Worm (Caenorhabditis elegans) whole organism, young adult: ENCODE data around the gene rab-19.

Experiments
- B0035.1 ChIP-seq: sonication (generic microtip); optimal IDR thresholded peaks from 2 replicates; lab custom pipeline; 2016; ENCODE audit warnings: missing genetic modification characterization, mild to moderate bottlenecking, missing compliant biosample characterization, missing genotype, missing genetic modification reagents
- B0261.1 ChIP-seq: sonication (generic microtip); optimal IDR thresholded peaks from 2 replicates; lab custom pipeline; 2016; ENCODE audit warnings: mild to moderate bottlenecking, missing genetic modification characterization, moderate library complexity, missing compliant biosample characterization
- B0336.3 ChIP-seq: fragments of 200-800 bp; sonication (Bioruptor generic); IDR thresholded peaks from 2 replicates; pipeline ENCODE4 v1.3.6; 2022; ENCODE audit warnings: missing genetic modification characterization, missing compliant biosample characterization
- C06A6.2 ChIP-seq: fragments of 200-800 bp; sonication (Bioruptor generic); conservative IDR thresholded peaks from 2 replicates; pipeline ENCODE4 v1.3.6; 2022; ENCODE audit warnings: missing genetic modification characterization, missing compliant biosample characterization
- F10E7.11 ChIP-seq: sonication (generic microtip); optimal IDR thresholded peaks from 2 replicates; lab custom pipeline; 2017; ENCODE audit warnings: mild to moderate bottlenecking, missing genetic modification characterization, moderate library complexity, missing compliant biosample characterization
- F23B12.7 ChIP-seq: sonication (generic microtip); optimal IDR thresholded peaks from 2 replicates; lab custom pipeline; 2017; ENCODE audit warnings: missing genetic modification characterization, mild to moderate bottlenecking, missing compliant biosample characterization, antibody characterized with exemption, moderate library complexity; ENCODE audit not compliant: insufficient read depth
- F37B4.10 ChIP-seq: fragments of 200-800 bp; sonication (Bioruptor generic); IDR thresholded peaks from 2 replicates; pipeline ENCODE4 v1.3.6; 2022; ENCODE audit warnings: missing genetic modification characterization, missing compliant biosample characterization
- F55B11.4 ChIP-seq: sonication (generic microtip); optimal IDR thresholded peaks from 2 replicates; lab custom pipeline; 2016; ENCODE audit warnings: missing compliant biosample characterization, missing genetic modification characterization, borderline replicate concordance; ENCODE audit not compliant: insufficient read depth
- F57A8.1 ChIP-seq: fragments of 200-800 bp; sonication (Bioruptor generic); optimal IDR thresholded peaks from 2 replicates; lab custom pipeline; 2018; ENCODE audit warnings: mild to moderate bottlenecking, missing genetic modification characterization, moderate library complexity, missing compliant biosample characterization
- Y56A3A.18 ChIP-seq: fragments of 200-800 bp; sonication (Bioruptor generic); IDR thresholded peaks from 2 replicates; pipeline ENCODE4 v1.3.6; 2022; ENCODE audit warnings: missing genetic modification reagents, missing genetic modification characterization, missing compliant biosample characterization
- Y79H2A.3 ChIP-seq: fragments of 200-800 bp; sonication (Bioruptor generic); conservative IDR thresholded peaks from 2 replicates; pipeline ENCODE4 v1.3.6; 2022; ENCODE audit warnings: missing genetic modification reagents, missing genetic modification characterization, missing compliant biosample characterization
- atf-7 ChIP-seq: sonication (generic microtip); optimal IDR thresholded peaks from 2 replicates; lab custom pipeline; 2017; ENCODE audit warnings: mild to moderate bottlenecking, missing genetic modification characterization, missing compliant biosample characterization
- athp-1 ChIP-seq: sonication (generic microtip); optimal IDR thresholded peaks from 2 replicates; lab custom pipeline; 2017; ENCODE audit warnings: mild to moderate bottlenecking, missing genetic modification characterization, missing compliant biosample characterization
- bed-1 ChIP-seq: fragments of 200-800 bp; sonication (Bioruptor generic); IDR thresholded peaks from 2 replicates; pipeline ENCODE4 v1.3.6; 2022; ENCODE audit warnings: missing genetic modification reagents, missing genetic modification characterization, missing compliant biosample characterization
- ccch-3 ChIP-seq: fragments of 200-800 bp; sonication (Bioruptor generic); optimal IDR thresholded peaks from 2 replicates; lab custom pipeline; 2018; ENCODE audit warnings: mild to moderate bottlenecking, missing genetic modification characterization, missing compliant biosample characterization
- cebp-1 ChIP-seq, 2 experiments: fragments of 200-800 bp in 1 of 2; sonication (Bioruptor generic) in 1 of 2; sonication (generic microtip) in 1 of 2; IDR thresholded peaks in 1 of 2; optimal IDR thresholded peaks in 1 of 2; 2 replicates each; pipeline versions ENCODE4 v1.3.6 to Lab custom; 2017 to 2022; ENCODE audit warnings: missing compliant biosample characterization in 2 of 2, missing genetic modification characterization in 2 of 2, mild to moderate bottlenecking in 1 of 2, missing genetic modification reagents in 1 of 2, moderate library complexity in 1 of 2
- ceh-58 ChIP-seq: fragments of 200-800 bp; sonication (Bioruptor generic); IDR thresholded peaks from 2 replicates; pipeline ENCODE4 v1.3.6; 2022; ENCODE audit warnings: missing genetic modification characterization, missing compliant biosample characterization
- die-1 ChIP-seq: sonication (generic microtip); optimal IDR thresholded peaks from 2 replicates; lab custom pipeline; 2016; ENCODE audit warnings: missing genotype, mild to moderate bottlenecking, missing genetic modification characterization, missing compliant biosample characterization
- dpff-1 ChIP-seq: sonication (generic microtip); optimal IDR thresholded peaks from 2 replicates; lab custom pipeline; 2017; ENCODE audit warnings: mild to moderate bottlenecking, missing genetic modification characterization, missing compliant biosample characterization
- efl-1 ChIP-seq: fragments of 150-350 bp; optimal IDR thresholded peaks from 2 replicates; lab custom pipeline; 2014; ENCODE audit warnings: missing biosample characterization, missing genetic modification reagents, missing genetic modification characterization
- egl-44 ChIP-seq: fragments of 200-800 bp; sonication (Bioruptor generic); IDR thresholded peaks from 2 replicates; pipeline ENCODE4 v1.3.6; 2022; ENCODE audit warnings: missing genetic modification reagents, missing genetic modification characterization, missing compliant biosample characterization
- egrh-3 ChIP-seq: fragments of 200-800 bp; sonication (Bioruptor generic); IDR thresholded peaks from 2 replicates; pipeline ENCODE4 v1.3.6; 2022; ENCODE audit warnings: missing genetic modification reagents, missing genetic modification characterization, missing compliant biosample characterization
- ets-4 ChIP-seq: fragments of 200-800 bp; sonication (Bioruptor generic); optimal IDR thresholded peaks from 2 replicates; lab custom pipeline; 2018; ENCODE audit warnings: mild to moderate bottlenecking, missing genetic modification characterization, missing compliant biosample characterization
- gei-17 ChIP-seq: fragments of 200-800 bp; sonication (Bioruptor generic); optimal IDR thresholded peaks from 2 replicates; lab custom pipeline; 2018; ENCODE audit warnings: mild to moderate bottlenecking, missing genetic modification characterization, missing compliant biosample characterization
- hlh-12 ChIP-seq: sonication (generic microtip); optimal IDR thresholded peaks from 2 replicates; lab custom pipeline; 2016; ENCODE audit warnings: missing genetic modification characterization, missing compliant biosample characterization
- lag-1 ChIP-seq: fragments of 200-800 bp; sonication (Bioruptor generic); IDR thresholded peaks from 2 replicates; pipeline ENCODE4 v1.3.6; 2022; ENCODE audit warnings: missing genetic modification reagents, missing genetic modification characterization, missing compliant biosample characterization
- lin-26 ChIP-seq: fragments of 200-800 bp; sonication (Bioruptor generic); IDR thresholded peaks from 2 replicates; pipeline ENCODE4 v1.3.6; 2022; ENCODE audit warnings: missing genetic modification reagents, missing genetic modification characterization, missing compliant biosample characterization
- lin-40 ChIP-seq: sonication (generic microtip); optimal IDR thresholded peaks from 2 replicates; lab custom pipeline; 2016; ENCODE audit warnings: missing genetic modification characterization, mild to moderate bottlenecking, missing compliant biosample characterization, missing genotype, missing genetic modification reagents
- lsl-1 ChIP-seq: fragments of 200-800 bp; sonication (Bioruptor generic); optimal IDR thresholded peaks from 2 replicates; lab custom pipeline; 2018; ENCODE audit warnings: mild to moderate bottlenecking, missing genetic modification characterization, moderate library complexity, missing compliant biosample characterization
- madf-10 ChIP-seq: sonication (generic microtip); optimal IDR thresholded peaks from 2 replicates; lab custom pipeline; 2016; ENCODE audit warnings: mild to moderate bottlenecking, missing genetic modification characterization, missing compliant biosample characterization
- madf-3 ChIP-seq: fragments of 200-800 bp; sonication (Bioruptor generic); IDR thresholded peaks from 2 replicates; pipeline ENCODE4 v1.3.6; 2022; ENCODE audit warnings: missing genetic modification reagents, missing genetic modification characterization, missing compliant biosample characterization
- madf-6 ChIP-seq: fragments of 200-800 bp; sonication (Bioruptor generic); IDR thresholded peaks from 2 replicates; pipeline ENCODE4 v1.3.6; 2022; ENCODE audit warnings: missing genetic modification reagents, missing genetic modification characterization, missing compliant biosample characterization
- mxl-1 ChIP-seq: sonication (generic microtip); optimal IDR thresholded peaks from 2 replicates; lab custom pipeline; 2016; ENCODE audit warnings: missing genetic modification characterization, missing compliant biosample characterization
- nfya-2 ChIP-seq: fragments of 200-800 bp; sonication (Bioruptor generic); IDR thresholded peaks from 2 replicates; pipeline ENCODE4 v1.3.6; 2022; ENCODE audit warnings: missing genetic modification reagents, missing genetic modification characterization, missing compliant biosample characterization
- nhr-120 ChIP-seq: fragments of 200-800 bp; sonication (Bioruptor generic); IDR thresholded peaks from 2 replicates; pipeline ENCODE4 v1.3.6; 2022; ENCODE audit warnings: missing genetic modification characterization, missing compliant biosample characterization
- pha-4 ChIP-seq: fragments of 150-350 bp; sonication (generic microtip); optimal IDR thresholded peaks from 2 replicates; lab custom pipeline; 2014; ENCODE audit warnings: missing biosample characterization, missing genetic modification reagents, missing genetic modification characterization
- rcor-1 ChIP-seq: fragments of 200-800 bp; sonication (Bioruptor generic); IDR thresholded peaks from 2 replicates; pipeline ENCODE4 v1.3.6; 2022; ENCODE audit warnings: missing genetic modification reagents, missing genetic modification characterization, missing compliant biosample characterization
- sea-2 ChIP-seq: fragments of 200-800 bp; sonication (Bioruptor generic); IDR thresholded peaks from 2 replicates; pipeline ENCODE4 v1.3.6; 2022; ENCODE audit warnings: missing genetic modification characterization, missing compliant biosample characterization
- snpc-1.1 ChIP-seq: sonication (generic microtip); optimal IDR thresholded peaks from 2 replicates; lab custom pipeline; 2017; ENCODE audit warnings: missing genetic modification characterization, mild to moderate bottlenecking, missing compliant biosample characterization, antibody characterized with exemption, moderate library complexity, missing genotype, missing genetic modification reagents; ENCODE audit not compliant: insufficient read depth
- snpc-3.4 ChIP-seq: sonication (generic microtip); optimal IDR thresholded peaks from 2 replicates; lab custom pipeline; 2017; ENCODE audit warnings: missing genetic modification characterization, mild to moderate bottlenecking, missing compliant biosample characterization, antibody characterized with exemption, moderate library complexity, missing genotype, missing genetic modification reagents
- sptf-2 ChIP-seq: fragments of 200-800 bp; sonication (Bioruptor generic); optimal IDR thresholded peaks from 2 replicates; lab custom pipeline; 2018; ENCODE audit warnings: mild to moderate bottlenecking, missing genetic modification characterization, missing compliant biosample characterization
- tlf-1 ChIP-seq: fragments of 200-800 bp; sonication (Bioruptor generic); optimal IDR thresholded peaks from 2 replicates; lab custom pipeline; 2018; ENCODE audit warnings: mild to moderate bottlenecking, missing genetic modification characterization, missing compliant biosample characterization
- unc-62 ChIP-seq: fragments of 150-350 bp; optimal IDR thresholded peaks from 2 replicates; lab custom pipeline; 2014; ENCODE audit warnings: missing biosample characterization, missing genetic modification reagents, missing genetic modification characterization
- zfh-2 ChIP-seq: fragments of 200-800 bp; sonication (Bioruptor generic); conservative IDR thresholded peaks from 2 replicates; pipeline ENCODE4 v1.3.6; 2022; ENCODE audit warnings: missing genetic modification reagents, missing genetic modification characterization, missing compliant biosample characterization
- zim-3 ChIP-seq: sonication (generic microtip); optimal IDR thresholded peaks from 2 replicates; lab custom pipeline; 2017; ENCODE audit warnings: mild to moderate bottlenecking, missing genetic modification characterization, moderate library complexity, missing compliant biosample characterization
- ztf-18 ChIP-seq: sonication (generic microtip); optimal IDR thresholded peaks from 2 replicates; lab custom pipeline; 2016; ENCODE audit warnings: missing genotype, mild to moderate bottlenecking, missing genetic modification characterization, missing compliant biosample characterization
- ztf-25 ChIP-seq: fragments of 200-800 bp; sonication (Bioruptor generic); IDR thresholded peaks from 2 replicates; pipeline ENCODE4 v1.3.6; 2022; ENCODE audit warnings: missing genetic modification reagents, missing genetic modification characterization, missing compliant biosample characterization
- ztf-3 ChIP-seq: fragments of 200-800 bp; sonication (Bioruptor generic); optimal IDR thresholded peaks from 2 replicates; lab custom pipeline; 2018; ENCODE audit warnings: mild to moderate bottlenecking, missing genetic modification characterization, missing compliant biosample characterization
- ztf-6 ChIP-seq: fragments of 200-800 bp; sonication (Bioruptor generic); IDR thresholded peaks from 2 replicates; pipeline ENCODE4 v1.3.6; 2022; ENCODE audit warnings: missing genetic modification reagents, missing genetic modification characterization, missing compliant biosample characterization

The rab-19 gene

ce11 chrIV:13356005-13356404 is 28.2 kb downstream of the rab-19 start (continued):
- TF ChIP-seq cebp-1 (GFP tag; IDR thresholded peaks at IDR 0.05; lab: Robert Waterston, UW) (no peak), cebp-1 (tag; optimal IDR thresholded peaks at IDR 0.05; lab: Kevin White, UChicago) (no peak), ets-4 (no peak), snpc-1.1 (tag; lab: Kevin White, UChicago) (no peak), B0261.1 (tag; lab: Kevin White, UChicago) (no peak), egl-44 (no peak), nfya-2 (GFP tag; lab: Robert Waterston, UW) (no peak), sea-2 (GFP tag; lab: Robert Waterston, UW) (no peak), bed-1 (no peak), rcor-1 (GFP tag; lab: Robert Waterston, UW) (peak; percentile 24; the same call in 1 of the 2 replicates), madf-3 (GFP tag; lab: Robert Waterston, UW) (0 out of 2 replicates have a peak, but pooled peaks have one; percentile 57), pha-4 (no peak), unc-62 (GFP tag; lab: Kevin White, UChicago) (no peak), F10E7.11 (tag; lab: Kevin White, UChicago) (no peak), Y56A3A.18 (GFP tag; lab: Robert Waterston, UW) (no peak), mxl-1 (tag; lab: Kevin White, UChicago) (no peak), zim-3 (tag; lab: Kevin White, UChicago) (no peak), lag-1 (GFP tag; lab: Robert Waterston, UW) (no peak), Y79H2A.3 (GFP tag; lab: Robert Waterston, UW) (no peak), sptf-2 (no peak), efl-1 (GFP tag; lab: Kevin White, UChicago) (no peak), gei-17 (no peak), F57A8.1 (GFP tag; lab: Kevin White, UChicago) (no peak), B0035.1 (tag; lab: Kevin White, UChicago) (no peak), F37B4.10 (GFP tag; lab: Robert Waterston, UW) (no peak), atf-7 (no peak), tlf-1 (GFP tag; lab: Kevin White, UChicago) (no peak), F23B12.7 (tag; lab: Kevin White, UChicago) (no peak), zfh-2 (GFP tag; lab: Robert Waterston, UW) (no peak), ztf-25 (GFP tag; lab: Robert Waterston, UW) (no peak), hlh-12 (tag; lab: Kevin White, UChicago) (no peak), ztf-3 (GFP tag; lab: Kevin White, UChicago) (no peak), ztf-18 (tag; lab: Kevin White, UChicago) (no peak), ceh-58 (0 out of 2 replicates have a peak, but pooled peaks have one; percentile 30), nhr-120 (GFP tag; lab: Robert Waterston, UW) (no peak), dpff-1 (tag; lab: Kevin White, UChicago) (no peak), snpc-3.4 (tag; lab: Kevin White, UChicago) (no peak), die-1 (no peak), lsl-1 (GFP tag; lab: Kevin White, UChicago) (peak; percentile 4), lin-26 (GFP tag; lab: Robert Waterston, UW) (no peak), ztf-6 (GFP tag; lab: Robert Waterston, UW) (no peak), egrh-3 (GFP tag; lab: Robert Waterston, UW) (no peak), madf-6 (no peak; the same call in 1 of the 2 replicates), lin-40 (tag; lab: Kevin White, UChicago) (no peak), F55B11.4 (tag; lab: Kevin White, UChicago) (no peak), athp-1 (tag; lab: Kevin White, UChicago) (no peak), ccch-3 (no peak), B0336.3 (GFP tag; lab: Robert Waterston, UW) (peak; percentile 57; the same call in 1 of the 2 replicates), madf-10 (tag; lab: Kevin White, UChicago) (no peak), C06A6.2 (GFP tag; lab: Robert Waterston, UW) (no peak)
